Worm (Caenorhabditis elegans) whole organism, L2 larva: ENCODE results near the gene F15D4.5.

Experiments used
- alr-1 ChIP-seq: fragments of 150-350 bp; optimal IDR thresholded peaks from 2 replicates; lab custom pipeline; 2014; ENCODE audit warnings: missing biosample characterization, missing genetic modification characterization
- elt-3 ChIP-seq: sonication (generic microtip); optimal IDR thresholded peaks from 2 replicates; lab custom pipeline; 2017; ENCODE audit warnings: missing biosample characterization, missing genetic modification characterization
- nhr-10 ChIP-seq: sonication (generic microtip); optimal IDR thresholded peaks from 2 replicates; lab custom pipeline; 2017; ENCODE audit warnings: missing biosample characterization, missing genetic modification characterization
- nhr-21 ChIP-seq: fragments of 150-350 bp; optimal IDR thresholded peaks from 2 replicates; lab custom pipeline; 2014; ENCODE audit warnings: missing biosample characterization, missing genetic modification characterization
- nhr-23 ChIP-seq: fragments of 150-350 bp; optimal IDR thresholded peaks from 2 replicates; lab custom pipeline; 2014; ENCODE audit warnings: missing biosample characterization, missing genetic modification reagents, missing genetic modification characterization
- nhr-25 ChIP-seq: fragments of 150-350 bp; sonication (generic microtip); optimal IDR thresholded peaks from 3 replicates; lab custom pipeline; 2014; ENCODE audit warnings: missing biosample characterization, missing genetic modification characterization
- snpc-4 ChIP-seq: fragments of 150-350 bp; optimal IDR thresholded peaks from 2 replicates; lab custom pipeline; 2014; ENCODE audit warnings: missing biosample characterization, missing genetic modification characterization
- unc-62 ChIP-seq: fragments of 150-350 bp; optimal IDR thresholded peaks from 2 replicates; lab custom pipeline; 2014; ENCODE audit warnings: missing biosample characterization, missing genetic modification reagents, missing genetic modification characterization
- ztf-4 ChIP-seq: fragments of 150-350 bp; optimal IDR thresholded peaks from 2 replicates; lab custom pipeline; 2014; ENCODE audit warnings: missing biosample characterization, missing genetic modification characterization

- TF ChIP-seq ztf-4 (tag; lab: Kevin White, UChicago) (peak; percentile 51), nhr-21 (tag; lab: Kevin White, UChicago) (peak; percentile 79), elt-3 (tag; lab: Kevin White, UChicago) (no peak), nhr-23 (tag; lab: Kevin White, UChicago) (no peak), nhr-10 (tag; lab: Kevin White, UChicago) (no peak), nhr-25 (tag; lab: Kevin White, UChicago) (peak; percentile 76), alr-1 (tag; lab: Kevin White, UChicago) (no peak), unc-62 (no peak), snpc-4 (tag; lab: Kevin White, UChicago) (no peak)
Observed at ce11 chrII:13199674-13200215, 45.4 kb upstream of the F15D4.5 start, which contains the start of gene btf-1.
